Worm (Caenorhabditis elegans): Measurements from ENCODE around the gene F45E4.5.

F45E4.5 gene

DNA sequence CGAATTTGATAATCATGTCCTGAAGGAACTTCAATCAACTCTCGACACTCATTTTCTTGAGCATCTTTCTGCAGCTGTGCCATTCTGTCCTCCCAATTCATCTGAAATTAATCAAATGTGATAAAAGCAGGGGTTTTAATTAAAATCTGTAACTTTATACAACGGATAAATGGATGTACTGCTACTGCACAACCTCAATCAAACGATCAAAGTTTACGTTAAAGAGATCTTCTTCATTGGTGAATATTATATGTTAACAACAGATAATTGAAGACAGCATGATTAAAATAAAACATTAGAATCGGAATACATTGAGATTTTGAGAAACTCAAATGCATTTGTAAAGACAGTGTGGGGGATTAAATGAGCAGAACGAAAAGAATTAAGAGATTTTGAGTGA lies 50.6 kb downstream of the F45E4.5 start, which contains the start of gene F32E10.5:
F32E10.5 (minus strand) TSS at position 101 of the 400 bp plus-strand sequence.
- TF ChIP-seq madf-3 (GFP tag; IDR thresholded peaks at IDR 0.05) = no peak
- no peak for TF ChIP-seq ZK185.1 (tag; optimal IDR thresholded peaks at IDR 0.05; ENCODE audit: poor library complexity, severe bottlenecking)
- TF ChIP-seq Y95B8A.8 (GFP tag; IDR thresholded peaks at IDR 0.05) = 0 out of 2 replicates have a peak, but pooled peaks have one; percentile 21
- TF ChIP-seq sdz-38 (tag; optimal IDR thresholded peaks at IDR 0.05) = no peak
- no peak for TF ChIP-seq dpff-1 (tag; optimal IDR thresholded peaks at IDR 0.05)
- TF ChIP-seq nfya-2 (GFP tag; IDR thresholded peaks at IDR 0.05) = no peak
- TF ChIP-seq mes-4 (tag; optimal IDR thresholded peaks at IDR 0.05) = no peak
- TF ChIP-seq F39B2.1 (GFP tag; IDR thresholded peaks at IDR 0.05) = no peak
- 0 out of 2 replicates have a peak, but pooled peaks have one; percentile 17 for TF ChIP-seq hsf-1 (GFP tag; IDR thresholded peaks at IDR 0.05)
